Fruit fly (Drosophila melanogaster): ENCODE measurements around the gene sob.

The sob gene

DNA sequence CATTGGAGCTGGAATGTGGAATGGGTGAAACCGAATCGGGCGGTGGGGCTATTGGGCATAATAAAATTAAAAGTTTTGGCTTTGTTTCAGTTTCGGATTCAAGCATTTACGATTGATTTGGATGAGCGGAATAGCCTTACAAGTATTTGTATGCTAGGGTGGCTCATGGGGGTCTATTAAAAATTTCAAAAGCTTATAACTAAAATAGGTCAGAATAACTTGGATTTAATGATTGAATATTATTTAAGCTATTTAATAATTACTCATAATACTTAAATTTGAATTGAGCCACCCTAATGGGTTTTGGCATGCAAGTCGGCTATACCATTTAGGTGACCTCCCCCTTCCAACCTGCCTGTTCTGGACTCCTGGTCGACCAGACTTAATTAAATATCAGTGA, 20.9 kb downstream of the sob start:
- TF ChIP-seq Mnt (GFP tag; optimal IDR thresholded peaks at IDR 0.05), result no peak
- TF ChIP-seq CG14711 (tag; optimal IDR thresholded peaks at IDR 0.05), result no peak
- TF ChIP-seq CG33017 (tag; optimal IDR thresholded peaks at IDR 0.05), result no peak
- TF ChIP-seq CG11617 (GFP tag; optimal IDR thresholded peaks at IDR 0.05), result no peak
- no peak for TF ChIP-seq CG12768 (GFP tag; optimal IDR thresholded peaks at IDR 0.05)

DNA sequence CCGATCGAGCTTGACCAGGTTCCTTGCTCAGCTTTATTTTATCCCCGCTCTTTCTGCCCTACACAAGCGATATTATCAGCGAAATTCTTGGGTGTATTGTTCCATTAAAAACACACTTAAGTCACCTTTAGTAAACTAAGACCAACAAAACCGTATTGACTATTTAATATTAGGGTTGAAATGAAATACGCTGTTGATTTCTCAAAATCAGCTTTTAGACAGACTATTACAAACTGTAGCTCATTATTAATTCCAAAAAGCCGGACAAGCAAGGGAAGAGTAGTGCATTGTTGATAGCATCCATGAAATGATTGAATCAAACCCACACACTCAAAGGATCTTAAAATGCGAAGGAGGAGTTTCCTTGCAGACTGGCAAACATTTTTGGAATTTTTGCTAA, 22.3 kb downstream of the sob start:
- TF ChIP-seq pad (GFP tag; optimal IDR thresholded peaks at IDR 0.05) (no peak), CG11617 (GFP tag; optimal IDR thresholded peaks at IDR 0.05) (no peak), Clk (GFP tag; optimal IDR thresholded peaks at IDR 0.05) (no peak), Hr96 (GFP tag; optimal IDR thresholded peaks at IDR 0.05) (no peak), CG7045 (GFP tag; optimal IDR thresholded peaks at IDR 0.05) (no peak), ovo (GFP tag; optimal IDR thresholded peaks at IDR 0.05) (no peak), CG5204 (GFP tag; optimal IDR thresholded peaks at IDR 0.05) (no peak), CG1620 (GFP tag; optimal IDR thresholded peaks at IDR 0.05) (no peak), Crg-1 (GFP tag; optimal IDR thresholded peaks at IDR 0.05) (no peak), cnc (optimal IDR thresholded peaks at IDR 0.05) (no peak), CG7101 (tag; optimal IDR thresholded peaks at IDR 0.05) (no peak), CG14711 (tag; optimal IDR thresholded peaks at IDR 0.05) (no peak), kay (GFP tag; ENCODE audit: borderline replicate concordance) (no peak), CG33017 (tag; optimal IDR thresholded peaks at IDR 0.05) (no peak)

DNA sequence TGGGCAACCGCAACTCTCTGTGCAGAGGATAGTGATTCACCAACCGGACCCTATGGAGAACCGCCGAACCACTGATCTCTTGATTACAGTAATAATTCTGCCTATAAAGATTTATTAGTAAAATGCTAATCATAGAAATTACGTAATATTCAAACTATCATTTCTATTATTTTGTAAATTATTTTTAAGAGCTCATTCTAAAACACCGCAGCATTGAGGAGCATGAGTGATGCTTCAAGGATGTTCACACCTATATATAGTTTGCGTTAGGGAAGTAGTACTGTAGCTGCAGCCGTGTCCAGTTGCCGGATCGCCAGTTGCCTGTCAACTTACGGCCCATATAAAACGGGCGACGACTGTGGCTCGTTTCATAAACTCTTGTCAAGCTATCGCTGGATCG, 23.1 kb downstream of the sob start:
- peak; percentile 11 for TF ChIP-seq CG5204 (GFP tag; optimal IDR thresholded peaks at IDR 0.05)
- TF ChIP-seq ovo (GFP tag; optimal IDR thresholded peaks at IDR 0.05), result no peak

dm6 chr2L:3556937-3557336, 23.6 kb downstream of the sob start:
- no peak for TF ChIP-seq CG1620 (GFP tag; optimal IDR thresholded peaks at IDR 0.05)

DNA sequence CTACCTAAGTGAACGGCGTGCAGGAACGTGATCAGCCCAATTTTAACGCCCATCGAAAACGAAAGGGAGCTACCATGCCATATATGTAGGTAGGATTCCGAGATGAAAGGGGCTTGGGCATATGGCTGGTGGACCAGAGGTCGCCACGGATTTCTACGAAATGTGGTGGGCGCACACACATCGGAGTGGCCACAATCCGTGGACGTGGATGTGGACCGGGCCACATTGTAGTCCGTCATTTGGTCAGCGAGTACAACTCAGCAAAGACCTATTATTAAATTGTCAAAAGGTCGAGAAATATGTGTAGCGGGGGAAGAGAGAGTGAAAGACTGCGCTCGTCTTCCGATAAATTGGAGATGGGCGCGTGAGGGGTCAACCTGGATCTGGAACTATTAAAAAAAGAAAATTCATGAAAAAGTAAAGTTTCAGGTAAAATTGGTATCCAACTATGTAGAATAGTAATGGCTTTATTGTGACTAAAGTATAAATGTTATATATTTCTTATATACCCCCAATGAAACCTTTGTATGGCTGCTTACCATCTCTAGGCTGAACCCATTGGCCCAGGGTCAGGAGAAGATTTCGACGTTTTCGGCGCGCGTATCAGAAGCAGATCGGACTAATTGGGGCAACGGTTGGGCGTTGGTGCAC, 25.0 kb downstream of the sob start:
- no peak for TF ChIP-seq CG5204 (GFP tag; optimal IDR thresholded peaks at IDR 0.05)
- no peak for TF ChIP-seq pad (GFP tag; optimal IDR thresholded peaks at IDR 0.05)
- TF ChIP-seq Hr96 (GFP tag; optimal IDR thresholded peaks at IDR 0.05), result no peak
- TF ChIP-seq CG7101 (tag; optimal IDR thresholded peaks at IDR 0.05), result no peak
- TF ChIP-seq CG7045 (GFP tag; optimal IDR thresholded peaks at IDR 0.05), result no peak
- TF ChIP-seq kay (GFP tag; ENCODE audit: borderline replicate concordance), result no peak
- no peak for TF ChIP-seq Mnt (GFP tag; optimal IDR thresholded peaks at IDR 0.05)

DNA sequence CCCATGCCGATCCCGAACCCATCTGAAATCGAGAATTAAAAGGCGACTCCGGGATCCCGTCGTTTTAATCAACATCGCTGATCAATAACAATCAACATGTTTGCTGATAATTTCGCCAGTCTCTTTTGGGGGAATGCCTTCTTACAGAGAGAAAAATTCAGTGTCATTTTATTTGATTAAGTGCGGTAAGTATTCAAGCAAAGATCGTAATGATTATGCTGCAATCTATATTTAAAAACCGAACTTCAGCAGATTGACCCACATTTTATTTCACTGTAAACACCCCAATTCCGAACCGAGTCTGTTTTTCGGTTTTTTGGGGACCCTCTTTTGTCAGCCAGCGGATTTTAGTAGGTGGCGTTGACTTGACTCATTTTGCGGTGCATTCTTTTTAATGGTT, 26.7 kb downstream of the sob start:
- TF ChIP-seq CG12768 (GFP tag; optimal IDR thresholded peaks at IDR 0.05) (no peak), CG11617 (GFP tag; optimal IDR thresholded peaks at IDR 0.05) (no peak), CG14711 (tag; optimal IDR thresholded peaks at IDR 0.05) (no peak), ovo (GFP tag; optimal IDR thresholded peaks at IDR 0.05) (no peak), Hr96 (GFP tag; optimal IDR thresholded peaks at IDR 0.05) (no peak), kay (GFP tag; ENCODE audit: borderline replicate concordance) (no peak), cic (GFP tag; optimal IDR thresholded peaks at IDR 0.05) (no peak), CG5204 (GFP tag; optimal IDR thresholded peaks at IDR 0.05) (no peak)

dm6 chr2L:3552773-3553172, 27.8 kb downstream of the sob start:
- TF ChIP-seq CG12768 (GFP tag; optimal IDR thresholded peaks at IDR 0.05), result no peak
- no peak for TF ChIP-seq Mnt (GFP tag; optimal IDR thresholded peaks at IDR 0.05)
- TF ChIP-seq CG5204 (GFP tag; optimal IDR thresholded peaks at IDR 0.05), result no peak
- TF ChIP-seq Hr96 (GFP tag; optimal IDR thresholded peaks at IDR 0.05), result no peak
- no peak for TF ChIP-seq ovo (GFP tag; optimal IDR thresholded peaks at IDR 0.05)

dm6 chr2L:3550583-3550982, 30.0 kb downstream of the sob start:
- TF ChIP-seq CG14711 (tag; optimal IDR thresholded peaks at IDR 0.05) (no peak), toe (GFP tag; optimal IDR thresholded peaks at IDR 0.05) (no peak), cnc (optimal IDR thresholded peaks at IDR 0.05) (no peak), CG33017 (tag; optimal IDR thresholded peaks at IDR 0.05) (no peak), CG11617 (GFP tag; optimal IDR thresholded peaks at IDR 0.05) (no peak), Mnt (GFP tag; optimal IDR thresholded peaks at IDR 0.05) (no peak), cic (GFP tag; optimal IDR thresholded peaks at IDR 0.05) (no peak), Crg-1 (GFP tag; optimal IDR thresholded peaks at IDR 0.05) (no peak), kay (GFP tag; ENCODE audit: borderline replicate concordance) (no peak), CG12768 (GFP tag; optimal IDR thresholded peaks at IDR 0.05) (no peak), CG7045 (GFP tag; optimal IDR thresholded peaks at IDR 0.05) (no peak), Hr96 (GFP tag; optimal IDR thresholded peaks at IDR 0.05) (no peak), tj (GFP tag; optimal IDR thresholded peaks at IDR 0.05) (no peak), CG7101 (tag; optimal IDR thresholded peaks at IDR 0.05) (no peak), pad (GFP tag; optimal IDR thresholded peaks at IDR 0.05) (no peak), bab1 (GFP tag; optimal IDR thresholded peaks at IDR 0.05) (no peak), CG5204 (GFP tag; optimal IDR thresholded peaks at IDR 0.05) (no peak)
